Fruit fly (Drosophila melanogaster) whole organism, embryonic: ENCODE results near the gene mus302.
A peak's percentile ranks its signal among the peaks of the same experiment; 100 is the strongest.

Experiments used
- Atf6 ChIP-seq: fragments of 200-800 bp; sonication (Bioruptor generic); IDR thresholded peaks from 2 replicates; pipeline ENCODE4 v1.3.6; 2022; ENCODE audit warnings: missing biosample characterization, missing genetic modification characterization
- Bdp1 ChIP-seq: fragments of 200-800 bp; sonication (Bioruptor generic); optimal IDR thresholded peaks from 3 replicates; lab custom pipeline; 2016; ENCODE audit warnings: missing biosample characterization, missing genetic modification characterization
- CG1024 ChIP-seq: fragments of 200-800 bp; sonication (Bioruptor generic); IDR thresholded peaks from 2 replicates; pipeline ENCODE4 v1.3.6; 2022; ENCODE audit warnings: missing biosample characterization, missing genetic modification characterization
- CG10959 ChIP-seq: fragments of 200-800 bp; sonication (Bioruptor generic); IDR thresholded peaks from 2 replicates; pipeline ENCODE4 v1.3.6; 2022; ENCODE audit warnings: missing biosample characterization, missing genetic modification characterization
- CG12104 ChIP-seq: fragments of 200-800 bp; sonication (Bioruptor generic); optimal IDR thresholded peaks from 3 replicates; lab custom pipeline; 2016; ENCODE audit warnings: missing biosample characterization, missing genetic modification characterization
- CG1233 ChIP-seq: fragments of 200-800 bp; sonication (Bioruptor generic); optimal IDR thresholded peaks from 4 replicates; lab custom pipeline; 2018; ENCODE audit warnings: missing biosample characterization, mild to moderate bottlenecking, missing genetic modification characterization
- CG15479 ChIP-seq: fragments of 200-800 bp; sonication (Bioruptor generic); optimal IDR thresholded peaks from 3 replicates; lab custom pipeline; 2019; ENCODE audit warnings: missing biosample characterization, mild to moderate bottlenecking, missing genetic modification characterization, moderate library complexity
- CG17612 ChIP-seq: fragments of 200-800 bp; sonication (Bioruptor generic); IDR thresholded peaks from 2 replicates; pipeline ENCODE4 v1.3.6; 2022; ENCODE audit warnings: missing biosample characterization, missing genetic modification characterization
- CG18262 ChIP-seq: fragments of 200-800 bp; optimal IDR thresholded peaks from 3 replicates; lab custom pipeline; 2019; ENCODE audit warnings: missing biosample characterization, mild to moderate bottlenecking, missing genetic modification characterization, moderate library complexity
- CG2199 ChIP-seq: fragments of 200-800 bp; sonication (Bioruptor generic); IDR thresholded peaks from 3 replicates; pipeline ENCODE4 v1.3.6; 2022; ENCODE audit warnings: missing biosample characterization, missing genetic modification characterization
- CG2875 ChIP-seq: fragments of 200-800 bp; sonication (Bioruptor generic); optimal IDR thresholded peaks from 2 replicates; lab custom pipeline; 2017; ENCODE audit warnings: missing biosample characterization, mild to moderate bottlenecking, missing genetic modification characterization, missing genetic modification reagents
- CG30403 ChIP-seq: fragments of 200-800 bp; sonication (Bioruptor generic); optimal IDR thresholded peaks from 3 replicates; lab custom pipeline; 2016; ENCODE audit warnings: missing biosample characterization, missing genetic modification characterization
- CG31441 ChIP-seq: fragments of 200-800 bp; sonication (Bioruptor generic); IDR thresholded peaks from 2 replicates; pipeline ENCODE4 v1.3.6; 2022; ENCODE audit warnings: missing biosample characterization, missing genetic modification characterization
- CG33557 ChIP-seq: fragments of 200-800 bp; sonication (Bioruptor generic); optimal IDR thresholded peaks from 2 replicates; lab custom pipeline; 2019; ENCODE audit warnings: missing biosample characterization, mild to moderate bottlenecking, missing genetic modification characterization, moderate library complexity
- CG4282 ChIP-seq: fragments of 200-800 bp; sonication (Bioruptor generic); optimal IDR thresholded peaks from 2 replicates; lab custom pipeline; 2016; ENCODE audit warnings: missing biosample characterization, missing genetic modification characterization
- CG4328 ChIP-seq: fragments of 200-800 bp; sonication (Bioruptor generic); optimal IDR thresholded peaks from 3 replicates; lab custom pipeline; 2017; ENCODE audit warnings: missing biosample characterization, missing genetic modification reagents, missing genetic modification characterization
- CG6813 ChIP-seq: fragments of 200-800 bp; sonication (Bioruptor generic); optimal IDR thresholded peaks from 2 replicates; lab custom pipeline; 2017; ENCODE audit warnings: missing biosample characterization, missing genetic modification characterization, mild to moderate bottlenecking, moderate library complexity, missing genetic modification reagents
- CG7839 ChIP-seq: fragments of 200-800 bp; sonication (Bioruptor generic); optimal IDR thresholded peaks from 3 replicates; lab custom pipeline; 2018; ENCODE audit warnings: missing biosample characterization, mild to moderate bottlenecking, missing genetic modification characterization, moderate library complexity
- CG8944 ChIP-seq: fragments of 200-800 bp; sonication (Bioruptor generic); optimal IDR thresholded peaks from 3 replicates; lab custom pipeline; 2016; ENCODE audit warnings: missing biosample characterization, missing genetic modification characterization
- CG9727 ChIP-seq: fragments of 200-800 bp; sonication (Bioruptor generic); optimal IDR thresholded peaks from 3 replicates; lab custom pipeline; 2017; ENCODE audit warnings: missing biosample characterization, mild to moderate bottlenecking, missing genetic modification characterization
- CG9797 ChIP-seq: fragments of 200-800 bp; sonication (Bioruptor generic); optimal IDR thresholded peaks from 3 replicates; lab custom pipeline; 2018; ENCODE audit warnings: missing biosample characterization, mild to moderate bottlenecking, missing genetic modification characterization
- CG9932 ChIP-seq: fragments of 200-800 bp; sonication (Bioruptor generic); IDR thresholded peaks from 2 replicates; pipeline ENCODE4 v1.3.6; 2022; ENCODE audit warnings: missing biosample characterization, missing genetic modification characterization
- Dad ChIP-seq: fragments of 200-800 bp; sonication (Bioruptor generic); optimal IDR thresholded peaks from 3 replicates; lab custom pipeline; 2016; ENCODE audit warnings: missing biosample characterization, missing genetic modification characterization
- Doc3 ChIP-seq: fragments of 200-800 bp; sonication (Bioruptor generic); IDR thresholded peaks from 3 replicates; pipeline ENCODE4 v1.3.6; 2022; ENCODE audit warnings: missing biosample characterization, missing genetic modification characterization; ENCODE audit not compliant: partially characterized antibody
- Dp ChIP-seq: fragments of 200-800 bp; sonication (Bioruptor generic); optimal IDR thresholded peaks from 2 replicates; lab custom pipeline; 2018; ENCODE audit warnings: missing biosample characterization, mild to moderate bottlenecking, missing genetic modification characterization, moderate library complexity
- Hmx ChIP-seq: fragments of 200-800 bp; sonication (Bioruptor generic); optimal IDR thresholded peaks from 2 replicates; lab custom pipeline; 2016; ENCODE audit warnings: missing biosample characterization, missing genetic modification characterization
- Optix ChIP-seq: fragments of 200-800 bp; sonication (Bioruptor generic); IDR thresholded peaks from 3 replicates; pipeline ENCODE4 v1.3.6; 2022; ENCODE audit warnings: missing biosample characterization, missing genetic modification characterization
- Rfx ChIP-seq: fragments of 200-800 bp; sonication (Bioruptor generic); IDR thresholded peaks from 2 replicates; pipeline ENCODE4 v1.3.6; 2022; ENCODE audit warnings: missing biosample characterization, missing genetic modification characterization
- Spps ChIP-seq: fragments of 200-800 bp; sonication (Bioruptor generic); optimal IDR thresholded peaks from 2 replicates; lab custom pipeline; 2018; ENCODE audit warnings: missing biosample characterization, mild to moderate bottlenecking, missing genetic modification characterization
- TFAM ChIP-seq: fragments of 200-800 bp; sonication (Bioruptor generic); optimal IDR thresholded peaks from 2 replicates; lab custom pipeline; 2017; ENCODE audit warnings: missing biosample characterization, missing genetic modification characterization, inconsistent platforms
- Vsx1 ChIP-seq: fragments of 200-800 bp; sonication (Bioruptor generic); optimal IDR thresholded peaks from 2 replicates; lab custom pipeline; 2017; ENCODE audit warnings: missing biosample characterization, mild to moderate bottlenecking, missing genetic modification characterization, missing genetic modification reagents
- az2 ChIP-seq: fragments of 200-800 bp; sonication (Bioruptor generic); optimal IDR thresholded peaks from 3 replicates; lab custom pipeline; 2016; ENCODE audit warnings: missing biosample characterization, missing genetic modification characterization
- chn ChIP-seq: fragments of 200-800 bp; sonication (Bioruptor generic); optimal IDR thresholded peaks from 2 replicates; lab custom pipeline; 2016; ENCODE audit warnings: missing biosample characterization, missing genetic modification characterization
- dan ChIP-seq: fragments of 200-800 bp; sonication (Bioruptor generic); IDR thresholded peaks from 2 replicates; pipeline ENCODE4 v1.3.6; 2022; ENCODE audit warnings: missing biosample characterization, missing genetic modification characterization
- disco-r ChIP-seq: fragments of 200-800 bp; sonication (Bioruptor generic); optimal IDR thresholded peaks from 2 replicates; lab custom pipeline; 2016; ENCODE audit warnings: missing biosample characterization, missing genetic modification characterization
- eve ChIP-seq, 2 experiments: fragments of >200 bp; optimal IDR thresholded peaks; 2 replicates each; lab custom pipeline; 2017; ENCODE audit warnings: missing biosample characterization in 2 of 2, missing genetic modification characterization in 2 of 2
- ftz-f1 ChIP-seq: fragments of 200-800 bp; sonication (Bioruptor generic); optimal IDR thresholded peaks from 2 replicates; lab custom pipeline; 2016; ENCODE audit warnings: missing biosample characterization, missing genetic modification characterization
- fu2 ChIP-seq: fragments of 200-800 bp; sonication (Bioruptor generic); optimal IDR thresholded peaks from 2 replicates; lab custom pipeline; 2016; ENCODE audit warnings: missing biosample characterization, missing genetic modification characterization
- grau ChIP-seq: fragments of 200-800 bp; optimal IDR thresholded peaks from 3 replicates; lab custom pipeline; 2019; ENCODE audit warnings: missing biosample characterization, mild to moderate bottlenecking, missing genetic modification characterization, moderate library complexity
- jing ChIP-seq: fragments of 200-800 bp; sonication (Bioruptor generic); optimal IDR thresholded peaks from 2 replicates; lab custom pipeline; 2018; ENCODE audit warnings: missing biosample characterization, mild to moderate bottlenecking, missing genetic modification characterization
- mld ChIP-seq: fragments of 200-800 bp; sonication (Bioruptor generic); IDR thresholded peaks from 3 replicates; pipeline ENCODE4 v1.3.6; 2022; ENCODE audit warnings: missing biosample characterization, missing genetic modification characterization; ENCODE audit not compliant: partially characterized antibody
- nmo ChIP-seq: fragments of 200-800 bp; sonication (Bioruptor generic); optimal IDR thresholded peaks from 2 replicates; lab custom pipeline; 2018; ENCODE audit warnings: missing biosample characterization, mild to moderate bottlenecking, missing genetic modification characterization, moderate library complexity
- pan ChIP-seq, 4 experiments: fragments of >200 bp in 3 of 4; fragments of 200-800 bp in 1 of 4; sonication (Bioruptor generic) in 1 of 4; optimal IDR thresholded peaks in 3 of 4; IDR thresholded peaks in 1 of 4; 2 replicates each; pipeline versions ENCODE4 v1.3.6 to Lab custom; 2017 to 2022; ENCODE audit warnings: missing biosample characterization in 2 of 4, missing genetic modification characterization in 2 of 4, mixed read lengths in 1 of 4
- pros ChIP-seq: fragments of 200-800 bp; sonication (Bioruptor generic); optimal IDR thresholded peaks from 3 replicates; lab custom pipeline; 2019; ENCODE audit warnings: missing biosample characterization, mild to moderate bottlenecking, missing genetic modification characterization, moderate library complexity
- run ChIP-seq: fragments of 200-800 bp; sonication (Bioruptor generic); optimal IDR thresholded peaks from 3 replicates; lab custom pipeline; 2018; ENCODE audit warnings: missing biosample characterization, mild to moderate bottlenecking, missing genetic modification characterization
- scrt ChIP-seq: fragments of 200-800 bp; sonication (Bioruptor generic); optimal IDR thresholded peaks from 2 replicates; lab custom pipeline; 2018; ENCODE audit warnings: missing biosample characterization, mild to moderate bottlenecking, missing genetic modification characterization, moderate library complexity
- stwl ChIP-seq: fragments of 200-800 bp; sonication (Bioruptor generic); optimal IDR thresholded peaks from 3 replicates; lab custom pipeline; 2018; ENCODE audit warnings: missing biosample characterization, mild to moderate bottlenecking, missing genetic modification characterization, moderate library complexity
- usp ChIP-seq: fragments of >200 bp; optimal IDR thresholded peaks from 2 replicates; lab custom pipeline; 2017; ENCODE audit warnings: missing biosample characterization, missing genetic modification characterization
- vfl ChIP-seq: fragments of 200-800 bp; sonication (Bioruptor generic); optimal IDR thresholded peaks from 2 replicates; lab custom pipeline; 2016; ENCODE audit warnings: missing biosample characterization, missing genetic modification characterization
- vvl ChIP-seq: fragments of 200-800 bp; sonication (Bioruptor generic); IDR thresholded peaks from 2 replicates; pipeline ENCODE4 v1.3.6; 2022; ENCODE audit warnings: missing biosample characterization, missing genetic modification characterization

mus302 gene

dm6 chr3L:16803708-16804350, 24.3 kb upstream of the mus302 start (continued):
- TF ChIP-seq CG30403 (GFP tag; lab: Kevin White, UChicago) (no peak), Hmx (GFP tag; lab: Kevin White, UChicago) (no peak), CG9797 (GFP tag; lab: Kevin White, UChicago) (no peak), CG2199 (GFP tag; lab: Robert Waterston, UW) (no peak), CG1233 (GFP tag; lab: Kevin White, UChicago) (peak; percentile 53), CG7839 (peak; percentile 55), Rfx (peak; percentile 51; the same call in 1 of the 2 replicates), CG9727 (peak; percentile 28), vfl (no peak), stwl (tag; lab: Kevin White, UChicago) (no peak), usp (GFP tag; lab: Kevin White, UChicago) (no peak), mld (GFP tag; lab: Robert Waterston, UW) (no peak), Dad (GFP tag; lab: Kevin White, UChicago) (no peak), chn (GFP tag; lab: Kevin White, UChicago) (no peak), CG12104 (no peak), Bdp1 (GFP tag; lab: Kevin White, UChicago) (no peak), Spps (tag; lab: Kevin White, UChicago) (no peak), Vsx1 (GFP tag; lab: Kevin White, UChicago) (peak; percentile 63), disco-r (GFP tag; lab: Kevin White, UChicago) (no peak), az2 (GFP tag; lab: Kevin White, UChicago) (no peak), dan (GFP tag; lab: Robert Waterston, UW) (no peak), CG1024 (no peak), Doc3 (GFP tag; lab: Robert Waterston, UW) (no peak), CG2875 (GFP tag; lab: Kevin White, UChicago) (peak; percentile 18), Dp (GFP tag; lab: Kevin White, UChicago) (no peak), grau (tag; lab: Kevin White, UChicago) (no peak), CG17612 (no peak), CG4328 (peak; percentile 34), jing (GFP tag; lab: Kevin White, UChicago) (no peak), fu2 (GFP tag; lab: Kevin White, UChicago) (no peak), ftz-f1 (peak; percentile 7), CG6813 (GFP tag; lab: Kevin White, UChicago) (peak; percentile 45), scrt (GFP tag; lab: Kevin White, UChicago) (peak; percentile 5), nmo (peak; percentile 11), CG33557 (GFP tag; lab: Kevin White, UChicago) (no peak), Optix (no peak), Atf6 (GFP tag; lab: Robert Waterston, UW) (no peak), run (tag; lab: Kevin White, UChicago) (peak; percentile 27), CG10959 (GFP tag; lab: Robert Waterston, UW) (no peak), CG18262 (tag; lab: Kevin White, UChicago) (peak; percentile 38), CG8944 (GFP tag; lab: Kevin White, UChicago) (no peak), CG4282 (GFP tag; lab: Kevin White, UChicago) (no peak), TFAM (GFP tag; lab: Kevin White, UChicago) (no peak), CG15479 (GFP tag; lab: Kevin White, UChicago) (no peak), pros (GFP tag; lab: Kevin White, UChicago) (no peak), CG9932 (GFP tag; lab: Robert Waterston, UW) (no peak), CG31441 (GFP tag; lab: Robert Waterston, UW) (peak; percentile 54), eve (GFP tag; optimal IDR thresholded peaks at IDR 0.05; lab: Kevin White, UChicago) (no peak), vvl (GFP tag; lab: Robert Waterston, UW) (peak; percentile 29; the same call in 1 of the 2 replicates), pan (optimal IDR thresholded peaks at IDR 0.05; lab: Kevin White, UChicago) (no peak), pan (GFP tag; optimal IDR thresholded peaks at IDR 0.05 in 1 of 2, IDR thresholded peaks at IDR 0.05 in 1 of 2) (peak in 1 of 2 experiments; percentile 40)
